Fruit fly (Drosophila melanogaster) whole organism, adult: ENCODE data around the gene CSN6.
A peak's percentile ranks its signal among the peaks of the same experiment; 100 is the strongest.

Source experiments
- CG11617 ChIP-seq: fragments of 200-800 bp; sonication (Bioruptor generic); optimal IDR thresholded peaks from 2 replicates; lab custom pipeline; 2017; ENCODE audit warnings: mild to moderate bottlenecking, missing biosample characterization, missing genetic modification reagents, missing genetic modification characterization
- CG12768 ChIP-seq: fragments of 200-800 bp; sonication (Bioruptor generic); optimal IDR thresholded peaks from 2 replicates; lab custom pipeline; 2017; ENCODE audit warnings: missing biosample characterization, missing genetic modification characterization, mild to moderate bottlenecking, moderate library complexity, missing genetic modification reagents
- CG14711 ChIP-seq: fragments of 200-800 bp; sonication (Bioruptor generic); optimal IDR thresholded peaks from 2 replicates; lab custom pipeline; 2018; ENCODE audit warnings: missing biosample characterization, mild to moderate bottlenecking, missing genetic modification characterization, moderate library complexity
- CG1620 ChIP-seq: fragments of 200-800 bp; sonication (Bioruptor generic); optimal IDR thresholded peaks from 2 replicates; lab custom pipeline; 2016; ENCODE audit warnings: missing biosample characterization, missing genetic modification characterization
- CG33017 ChIP-seq: fragments of 200-800 bp; sonication (Bioruptor generic); optimal IDR thresholded peaks from 2 replicates; lab custom pipeline; 2018; ENCODE audit warnings: missing biosample characterization, mild to moderate bottlenecking, missing genetic modification characterization, moderate library complexity
- CG5204 ChIP-seq: fragments of 200-800 bp; sonication (Bioruptor generic); optimal IDR thresholded peaks from 2 replicates; lab custom pipeline; 2016; ENCODE audit warnings: missing biosample characterization, missing genetic modification characterization
- CG7045 ChIP-seq: fragments of 200-800 bp; sonication (Bioruptor generic); optimal IDR thresholded peaks from 2 replicates; lab custom pipeline; 2017; ENCODE audit warnings: missing biosample characterization, mild to moderate bottlenecking, missing genetic modification characterization
- CG7101 ChIP-seq: fragments of 200-800 bp; sonication (Bioruptor generic); optimal IDR thresholded peaks from 2 replicates; lab custom pipeline; 2018; ENCODE audit warnings: missing biosample characterization, mild to moderate bottlenecking, missing genetic modification characterization, moderate library complexity
- Clk ChIP-seq: fragments of 200-800 bp; sonication (Bioruptor generic); optimal IDR thresholded peaks from 2 replicates; lab custom pipeline; 2017; ENCODE audit warnings: missing biosample characterization, missing genetic modification characterization
- Crg-1 ChIP-seq: fragments of 200-800 bp; sonication (Bioruptor generic); optimal IDR thresholded peaks from 2 replicates; lab custom pipeline; 2016; ENCODE audit warnings: missing biosample characterization, missing genetic modification characterization
- Hr96 ChIP-seq: fragments of 200-800 bp; sonication (Bioruptor generic); optimal IDR thresholded peaks from 2 replicates; lab custom pipeline; 2016; ENCODE audit warnings: missing biosample characterization, missing genetic modification characterization
- Mnt ChIP-seq: fragments of 200-800 bp; sonication (Bioruptor generic); optimal IDR thresholded peaks from 2 replicates; lab custom pipeline; 2016; ENCODE audit warnings: missing biosample characterization, mild to moderate bottlenecking, missing genetic modification characterization
- bab1 ChIP-seq: fragments of 200-800 bp; sonication (Bioruptor generic); optimal IDR thresholded peaks from 3 replicates; lab custom pipeline; 2019; ENCODE audit warnings: missing biosample characterization, mild to moderate bottlenecking, missing genetic modification characterization, moderate library complexity
- cic ChIP-seq: fragments of 200-800 bp; sonication (Bioruptor generic); optimal IDR thresholded peaks from 2 replicates; lab custom pipeline; 2017; ENCODE audit warnings: missing biosample characterization, mild to moderate bottlenecking, missing genetic modification characterization, moderate library complexity
- cnc ChIP-seq, 2 experiments: fragments of >200 bp; optimal IDR thresholded peaks; 2 replicates each; lab custom pipeline; 2017
- kay ChIP-seq: fragments of 200-800 bp; sonication (Bioruptor generic); peaks from one replicate; lab custom pipeline; 2016; ENCODE audit warnings: missing biosample characterization, missing genetic modification characterization, borderline replicate concordance
- ovo ChIP-seq: fragments of 200-800 bp; sonication (Bioruptor generic); optimal IDR thresholded peaks from 2 replicates; lab custom pipeline; 2016; ENCODE audit warnings: missing biosample characterization, missing genetic modification characterization
- pad ChIP-seq: fragments of 200-800 bp; sonication (Bioruptor generic); optimal IDR thresholded peaks from 3 replicates; lab custom pipeline; 2017; ENCODE audit warnings: missing biosample characterization, missing genetic modification characterization, mild to moderate bottlenecking, moderate library complexity, missing genetic modification reagents
- tj ChIP-seq: fragments of 200-800 bp; sonication (Bioruptor generic); optimal IDR thresholded peaks from 3 replicates; lab custom pipeline; 2017; ENCODE audit warnings: missing biosample characterization, mild to moderate bottlenecking, missing genetic modification characterization, moderate library complexity
- toe ChIP-seq: fragments of 200-800 bp; sonication (Bioruptor generic); optimal IDR thresholded peaks from 2 replicates; lab custom pipeline; 2016; ENCODE audit warnings: missing biosample characterization, missing genetic modification characterization

CSN6 gene

dm6 chr3R:22569888-22570287, 10.7 kb upstream of the CSN6 start, which contains the start of gene CG33110:
Gene CG33110 (plus strand): TSS chr3R:22570188.
- TF ChIP-seq CG1620 (GFP tag; lab: Kevin White, UChicago) (no peak), cic (no peak), bab1 (GFP tag; lab: Kevin White, UChicago) (no peak), CG11617 (GFP tag; lab: Kevin White, UChicago) (no peak), tj (GFP tag; lab: Kevin White, UChicago) (no peak), Crg-1 (GFP tag; lab: Kevin White, UChicago) (no peak), kay (GFP tag; lab: Kevin White, UChicago) (no peak), CG12768 (GFP tag; lab: Kevin White, UChicago) (no peak), CG7045 (GFP tag; lab: Kevin White, UChicago) (no peak), CG7101 (tag; lab: Kevin White, UChicago) (no peak), Mnt (GFP tag; lab: Kevin White, UChicago) (no peak), Hr96 (GFP tag; lab: Kevin White, UChicago) (no peak), pad (no peak), ovo (no peak), toe (GFP tag; lab: Kevin White, UChicago) (no peak), Clk (GFP tag; lab: Kevin White, UChicago) (no peak), CG14711 (tag; lab: Kevin White, UChicago) (no peak), CG33017 (tag; lab: Kevin White, UChicago) (no peak), CG5204 (GFP tag; lab: Kevin White, UChicago) (no peak)

- no peak for TF ChIP-seq CG5204 (GFP tag; lab: Kevin White, UChicago)
- TF ChIP-seq pad = no peak
These were observed 7.0 kb upstream of the CSN6 start for dm6 chr3R:22573590-22573989.

dm6 chr3R:22576096-22576697, 4.4 kb upstream of the CSN6 start:
- TF ChIP-seq CG1620 (GFP tag; lab: Kevin White, UChicago) (no peak), Mnt (GFP tag; lab: Kevin White, UChicago) (no peak), tj (GFP tag; lab: Kevin White, UChicago) (no peak), CG7101 (tag; lab: Kevin White, UChicago) (no peak), cnc (optimal IDR thresholded peaks at IDR 0.05; lab: Kevin White, UChicago) (no peak), Crg-1 (GFP tag; lab: Kevin White, UChicago) (no peak), CG12768 (GFP tag; lab: Kevin White, UChicago) (no peak), CG14711 (tag; lab: Kevin White, UChicago) (no peak), CG5204 (GFP tag; lab: Kevin White, UChicago) (no peak), kay (GFP tag; lab: Kevin White, UChicago) (no peak), CG33017 (tag; lab: Kevin White, UChicago) (no peak), CG11617 (GFP tag; lab: Kevin White, UChicago) (no peak), Hr96 (GFP tag; lab: Kevin White, UChicago) (no peak)

- TF ChIP-seq CG33017 (tag; lab: Kevin White, UChicago) = no peak
These were observed 3.6 kb upstream of the CSN6 start for dm6 chr3R:22576979-22577378.

- TF ChIP-seq Mnt (GFP tag; lab: Kevin White, UChicago) (peak; percentile 91), bab1 (GFP tag; lab: Kevin White, UChicago) (peak; percentile 7), tj (GFP tag; lab: Kevin White, UChicago) (no peak), cic (no peak)
These were observed 2.4 kb downstream of the CSN6 start, which contains the start of gene Dph5 for dm6 chr3R:22582981-22583380. Gene Dph5 (minus strand): TSS chr3R:22583225.

dm6 chr3R:22584582-22584981, 4.0 kb downstream of the CSN6 start, which contains the start of the genes CG33107 and CG6937:
Gene CG33107 (minus strand): TSS chr3R:22584718.
Gene CG6937 (plus strand): TSS chr3R:22584773.
- TF ChIP-seq Crg-1 (GFP tag; lab: Kevin White, UChicago) (no peak), Mnt (GFP tag; lab: Kevin White, UChicago) (peak; percentile 97)

dm6 chr3R:22586525-22586924, 6.0 kb downstream of the CSN6 start, which contains the start of gene btn:
Gene btn (minus strand): TSS chr3R:22586625.
- TF ChIP-seq cic (no peak), CG7101 (tag; lab: Kevin White, UChicago) (no peak), CG14711 (tag; lab: Kevin White, UChicago) (no peak), toe (GFP tag; lab: Kevin White, UChicago) (no peak), Hr96 (GFP tag; lab: Kevin White, UChicago) (no peak), CG12768 (GFP tag; lab: Kevin White, UChicago) (no peak), Clk (GFP tag; lab: Kevin White, UChicago) (no peak)
